Fruit fly (Drosophila melanogaster): Measurements from ENCODE around the gene pum.

The pum gene

DNA sequence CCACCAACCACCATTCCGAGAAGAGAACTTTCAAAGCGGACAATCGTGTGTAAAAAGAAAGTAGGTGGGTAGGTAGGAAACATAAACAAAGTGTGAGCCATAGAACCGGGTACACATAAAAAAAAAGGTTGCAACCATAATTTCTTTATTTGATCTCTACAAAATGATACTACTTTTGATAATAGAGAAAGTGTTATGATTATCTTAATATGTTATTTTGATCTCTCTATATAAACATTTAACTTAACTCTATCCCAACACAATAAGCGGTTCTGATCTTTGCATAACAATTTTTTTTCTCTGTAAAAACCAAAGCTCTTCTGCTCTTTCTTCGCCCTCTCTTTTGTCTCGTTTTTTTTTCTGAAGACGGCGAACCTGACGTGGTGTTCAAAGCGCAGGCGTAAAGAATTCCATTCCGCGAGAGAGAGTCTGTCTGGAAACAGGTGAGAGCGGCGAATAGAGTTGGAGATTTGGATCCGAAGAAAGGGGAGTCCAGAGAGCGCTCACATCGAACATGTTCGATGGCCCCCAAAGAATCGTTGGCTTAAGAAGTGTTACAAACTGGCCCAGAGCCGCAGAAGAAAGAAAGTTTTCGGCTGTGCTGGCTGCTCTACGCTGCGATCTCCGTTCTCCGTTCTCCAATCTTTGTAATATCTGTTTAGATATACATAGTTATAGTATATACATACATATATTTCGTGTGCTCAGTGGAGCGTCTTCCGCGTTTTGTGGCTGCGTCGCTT is 9.6 kb upstream of the pum start (continued):
- TF ChIP-seq CG18476 (GFP tag; optimal IDR thresholded peaks at IDR 0.05) (peak; percentile 42), Stat92E (GFP tag; optimal IDR thresholded peaks at IDR 0.05) (peak in 1 of 3 experiments; percentile 87), CG7357 (GFP tag; IDR thresholded peaks at IDR 0.05) (peak; percentile 26; the same call in 1 of the 3 replicates), Ssrp (tag; optimal IDR thresholded peaks at IDR 0.05) (peak; percentile 63), Mad (GFP tag; optimal IDR thresholded peaks at IDR 0.05) (no peak), tna (GFP tag; IDR thresholded peaks at IDR 0.05; ENCODE audit: partially characterized antibody) (no peak), HmgZ (tag; optimal IDR thresholded peaks at IDR 0.05) (no peak), pnt (GFP tag; optimal IDR thresholded peaks at IDR 0.05) (peak; percentile 10), odd (GFP tag; optimal IDR thresholded peaks at IDR 0.05) (peak; percentile 52), CG34376 (GFP tag; optimal IDR thresholded peaks at IDR 0.05) (no peak), run (tag; optimal IDR thresholded peaks at IDR 0.05) (no peak), Hmr (GFP tag; optimal IDR thresholded peaks at IDR 0.05) (no peak), Doc3 (GFP tag; IDR thresholded peaks at IDR 0.05; ENCODE audit: partially characterized antibody) (no peak), CG1233 (GFP tag; optimal IDR thresholded peaks at IDR 0.05) (peak; percentile 44), kay (GFP tag; optimal IDR thresholded peaks at IDR 0.05) (peak; percentile 44), dysf (GFP tag; IDR thresholded peaks at IDR 0.05) (peak; percentile 51; the same call in 1 of the 3 replicates), CG4820 (GFP tag; optimal IDR thresholded peaks at IDR 0.05) (peak; percentile 65), Dip2 (GFP tag; IDR thresholded peaks at IDR 0.05) (no peak), E2f1 (GFP tag; IDR thresholded peaks at IDR 0.05) (peak; percentile 43), Side (GFP tag; optimal IDR thresholded peaks at IDR 0.05) (peak; percentile 60), BEAF-32 (GFP tag; optimal IDR thresholded peaks at IDR 0.05) (no peak), CG4854 (GFP tag; optimal IDR thresholded peaks at IDR 0.05) (peak; percentile 5), D (optimal IDR thresholded peaks at IDR 0.05) (no peak), D (GFP tag; optimal IDR thresholded peaks at IDR 0.05) (peak; percentile 78), crol (GFP tag; IDR thresholded peaks at IDR 0.05) (no peak), H2.0 (GFP tag; IDR thresholded peaks at IDR 0.05) (no peak), CG18262 (tag; optimal IDR thresholded peaks at IDR 0.05) (peak; percentile 80), CG6854 (GFP tag; optimal IDR thresholded peaks at IDR 0.05) (no peak), ap (GFP tag; IDR thresholded peaks at IDR 0.05) (no peak), CG9797 (GFP tag; optimal IDR thresholded peaks at IDR 0.05) (no peak), her (GFP tag; optimal IDR thresholded peaks at IDR 0.05) (no peak), Dek (tag; optimal IDR thresholded peaks at IDR 0.05) (peak; percentile 1), CoRest (tag; optimal IDR thresholded peaks at IDR 0.05) (peak; percentile 80), CG12071 (GFP tag; optimal IDR thresholded peaks at IDR 0.05) (no peak), CG17186 (GFP tag; optimal IDR thresholded peaks at IDR 0.05) (no peak), CG12236 (GFP tag; optimal IDR thresholded peaks at IDR 0.05) (peak; percentile 35), CG8089 (GFP tag; optimal IDR thresholded peaks at IDR 0.05) (no peak), Ada2b (GFP tag; IDR thresholded peaks at IDR 0.05) (peak; percentile 52; the same call in 1 of the 2 replicates), CG2199 (GFP tag; IDR thresholded peaks at IDR 0.05) (no peak), fu2 (GFP tag; optimal IDR thresholded peaks at IDR 0.05) (no peak), CG13624 (GFP tag; optimal IDR thresholded peaks at IDR 0.05) (no peak), crc (GFP tag; optimal IDR thresholded peaks at IDR 0.05) (no peak), CG15269 (tag; optimal IDR thresholded peaks at IDR 0.05) (peak; percentile 51), C15 (GFP tag; IDR thresholded peaks at IDR 0.05) (no peak), ro (GFP tag; IDR thresholded peaks at IDR 0.05) (0 out of 2 replicates have a peak, but pooled peaks have one; percentile 20), CG11247 (GFP tag; IDR thresholded peaks at IDR 0.05) (no peak), croc (GFP tag; conservative IDR thresholded peaks at IDR 0.05) (peak; percentile 57; the same call in 2 of the 3 replicates), Asciz (GFP tag; optimal IDR thresholded peaks at IDR 0.05) (peak; percentile 79), CG10654 (GFP tag; optimal IDR thresholded peaks at IDR 0.05) (peak; percentile 20), CG18011 (GFP tag; optimal IDR thresholded peaks at IDR 0.05) (no peak)
